Worm (Caenorhabditis elegans) whole organism, midembryonic: ENCODE results near the gene F15B9.11.

Experiments used
- T22C8.4 ChIP-seq: fragments of 200-800 bp; sonication (Bioruptor generic); IDR thresholded peaks from 2 replicates; pipeline ENCODE4 v1.3.6; 2022; ENCODE audit warnings: missing genetic modification characterization, missing compliant biosample characterization
- cog-1 ChIP-seq: sonication (generic microtip); optimal IDR thresholded peaks from 2 replicates; lab custom pipeline; 2016; ENCODE audit warnings: missing genetic modification characterization, missing compliant biosample characterization
- klf-2 ChIP-seq: fragments of 200-800 bp; sonication (Bioruptor generic); conservative IDR thresholded peaks from 2 replicates; pipeline ENCODE4 v1.3.6; 2022; ENCODE audit warnings: missing genetic modification reagents, missing genetic modification characterization, missing compliant biosample characterization
- med-1 ChIP-seq: sonication (generic microtip); optimal IDR thresholded peaks from 2 replicates; lab custom pipeline; 2017; ENCODE audit warnings: missing genetic modification characterization, mild to moderate bottlenecking, missing compliant biosample characterization, antibody characterized with exemption, missing genetic modification reagents; ENCODE audit not compliant: insufficient read depth
- tab-1 ChIP-seq: fragments of 200-800 bp; sonication (Bioruptor generic); IDR thresholded peaks from 2 replicates; pipeline ENCODE4 v1.3.6; 2022; ENCODE audit warnings: missing genetic modification characterization, missing compliant biosample characterization
- ztf-23 ChIP-seq: fragments of 200-800 bp; sonication (Bioruptor generic); IDR thresholded peaks from 2 replicates; pipeline ENCODE4 v1.3.6; 2022; ENCODE audit warnings: missing genetic modification reagents, missing genetic modification characterization, missing compliant biosample characterization
- ztf-29 ChIP-seq: fragments of 200-800 bp; sonication (Bioruptor generic); IDR thresholded peaks from 2 replicates; pipeline ENCODE4 v1.3.6; 2022; ENCODE audit warnings: missing genetic modification reagents, missing genetic modification characterization, missing compliant biosample characterization

DNA sequence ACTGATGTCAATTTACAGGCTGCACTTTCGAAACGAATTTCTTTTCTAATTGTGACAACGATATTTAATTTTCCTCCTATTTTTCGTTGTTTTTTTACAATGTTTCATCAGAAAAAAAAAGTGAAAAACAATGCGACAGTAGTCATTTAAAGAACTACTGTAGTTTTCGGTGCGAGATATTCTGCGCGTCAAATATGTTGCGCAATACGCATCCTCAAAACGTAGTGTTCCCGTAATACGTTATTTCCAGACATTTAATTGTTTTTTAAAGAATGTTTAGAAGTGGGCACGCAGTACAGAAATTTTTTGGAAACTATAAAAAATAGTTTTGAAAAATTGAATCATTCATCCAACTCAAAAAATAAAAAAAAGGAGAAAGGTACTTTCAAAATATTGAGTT is 18.6 kb downstream of the F15B9.11 start:
- TF ChIP-seq tab-1 (GFP tag; lab: Robert Waterston, UW): no peak
- TF ChIP-seq cog-1 (tag; lab: Kevin White, UChicago): no peak
- no peak for TF ChIP-seq med-1 (GFP tag; lab: Kevin White, UChicago)
- TF ChIP-seq klf-2 (GFP tag; lab: Robert Waterston, UW): no peak
- TF ChIP-seq T22C8.4 (GFP tag; lab: Robert Waterston, UW): no peak
- TF ChIP-seq ztf-29 (GFP tag; lab: Robert Waterston, UW): no peak
- TF ChIP-seq ztf-23: no peak
